Worm (Caenorhabditis elegans) whole organism, L1 larva: ENCODE data around the gene sri-26.

Experiments
- C34B4.2 ChIP-seq: sonication (generic microtip); optimal IDR thresholded peaks from 2 replicates; lab custom pipeline; 2017; ENCODE audit warnings: mild to moderate bottlenecking, missing genetic modification characterization, missing compliant biosample characterization
- aly-2 ChIP-seq: fragments of 150-350 bp; optimal IDR thresholded peaks from 2 replicates; lab custom pipeline; 2014; ENCODE audit warnings: missing biosample characterization, missing genetic modification characterization
- ceh-90 ChIP-seq: sonication (generic microtip); optimal IDR thresholded peaks from 2 replicates; lab custom pipeline; 2016; ENCODE audit warnings: missing genetic modification characterization, missing compliant biosample characterization
- egl-27 ChIP-seq, 2 experiments: fragments of 150-350 bp in 1 of 2; sonication (generic microtip); optimal IDR thresholded peaks; 3 replicates each; lab custom pipeline; 2017 to 2018; ENCODE audit warnings: missing biosample characterization in 2 of 2, missing genetic modification characterization in 2 of 2, missing genetic modification reagents in 2 of 2
- elt-2 ChIP-seq: sonication (generic microtip); optimal IDR thresholded peaks from 2 replicates; lab custom pipeline; 2016; ENCODE audit warnings: missing genetic modification characterization, mild to moderate bottlenecking, inconsistent platforms, missing compliant biosample characterization, missing genetic modification reagents
- fkh-10 ChIP-seq: sonication (generic microtip); optimal IDR thresholded peaks from 2 replicates; lab custom pipeline; 2017; ENCODE audit warnings: missing biosample characterization, missing genetic modification reagents, missing genetic modification characterization
- lin-15B ChIP-seq: fragments of 150-350 bp; sonication (generic microtip); optimal IDR thresholded peaks from 3 replicates; lab custom pipeline; 2014; ENCODE audit warnings: missing biosample characterization, missing genetic modification characterization
- nhr-12 ChIP-seq: sonication (generic microtip); optimal IDR thresholded peaks from 2 replicates; lab custom pipeline; 2017; ENCODE audit warnings: missing biosample characterization, missing genetic modification characterization
- nhr-28 ChIP-seq: fragments of 150-350 bp; optimal IDR thresholded peaks from 2 replicates; lab custom pipeline; 2014; ENCODE audit warnings: missing biosample characterization, missing genetic modification characterization
- sox-4 ChIP-seq: sonication (generic microtip); optimal IDR thresholded peaks from 2 replicates; lab custom pipeline; 2016; ENCODE audit warnings: missing genetic modification characterization, missing compliant biosample characterization
- unc-62 ChIP-seq: fragments of 150-350 bp; optimal IDR thresholded peaks from 2 replicates; lab custom pipeline; 2014; ENCODE audit warnings: missing biosample characterization, missing genetic modification reagents, missing genetic modification characterization
- ztf-11 ChIP-seq, 2 experiments: sonication (generic microtip); optimal IDR thresholded peaks; 2 replicates each; lab custom pipeline; 2016 to 2017; ENCODE audit warnings: missing genetic modification characterization in 2 of 2, missing biosample characterization in 1 of 2, missing compliant biosample characterization in 1 of 2

DNA sequence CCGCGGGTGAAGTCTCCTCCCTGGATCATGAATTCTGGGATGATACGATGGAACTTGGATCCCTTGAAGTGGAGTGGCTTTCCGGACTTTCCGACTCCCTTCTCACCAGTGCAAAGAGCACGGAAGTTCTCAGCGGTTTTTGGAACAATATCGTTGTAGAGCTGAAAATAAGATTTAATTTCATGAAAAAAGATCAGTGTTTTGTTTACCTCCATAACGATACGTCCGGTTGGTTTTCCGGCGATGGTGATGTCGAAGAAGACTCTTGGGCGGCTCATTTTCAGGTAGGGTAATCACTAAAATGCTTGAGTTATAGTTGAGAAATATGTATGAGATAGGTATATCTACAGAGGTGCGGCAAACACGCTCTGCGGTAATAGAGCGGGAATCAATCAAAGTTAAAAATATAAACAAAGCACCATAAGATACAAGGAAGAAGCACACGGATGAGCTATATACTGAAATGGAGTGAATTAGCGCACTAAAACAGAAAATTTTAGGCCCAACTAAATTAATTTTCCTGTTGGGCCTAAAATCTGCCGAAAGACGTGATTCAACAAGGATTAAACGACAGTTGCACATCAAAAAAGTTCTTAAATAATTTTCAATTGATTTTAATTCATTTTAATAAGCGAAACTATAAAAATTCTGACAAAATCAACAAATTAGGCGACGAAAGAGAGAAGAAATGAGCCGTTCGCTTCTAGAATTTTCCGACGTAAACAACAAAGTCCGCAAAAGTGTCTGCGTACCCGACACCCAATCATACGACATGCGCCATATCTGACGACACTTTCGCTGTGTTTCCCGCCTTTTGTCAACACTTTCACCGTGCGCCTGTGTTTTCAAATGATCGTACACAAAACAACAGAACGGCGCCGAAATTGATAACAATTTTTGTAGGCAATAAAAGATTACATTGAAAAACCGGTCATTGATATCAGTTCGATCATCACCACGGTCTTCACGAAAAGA, 27.9 kb upstream of the sri-26 start, which contains the start of the genes cyn-7 and bath-36:
- TF ChIP-seq aly-2 (tag; lab: Kevin White, UChicago) (no peak), ztf-11 (tag; optimal IDR thresholded peaks at IDR 0.05; lab: Kevin White, UChicago) (peak in 1 of 2 experiments; percentile 44), nhr-28 (no peak), unc-62 (GFP tag; lab: Kevin White, UChicago) (no peak), egl-27 (tag; optimal IDR thresholded peaks at IDR 0.05; lab: Kevin White, UChicago) (no peak), nhr-12 (no peak), C34B4.2 (tag; lab: Kevin White, UChicago) (no peak), fkh-10 (GFP tag; lab: Kevin White, UChicago) (no peak), lin-15B (tag; lab: Kevin White, UChicago) (peak; percentile 58), ceh-90 (tag; lab: Kevin White, UChicago) (no peak), sox-4 (tag; lab: Kevin White, UChicago) (peak; percentile 30), elt-2 (tag; lab: Kevin White, UChicago) (peak; percentile 74)
